Worm (Caenorhabditis elegans) whole organism, L3 larva: Measurements from ENCODE around the gene Y110A2AL.2.

Experiments
- ceh-28 ChIP-seq: fragments of 150-350 bp; optimal IDR thresholded peaks from 2 replicates; lab custom pipeline; 2014; ENCODE audit warnings: missing biosample characterization, missing genetic modification reagents, missing genetic modification characterization
- nhr-28 ChIP-seq: fragments of 150-350 bp; optimal IDR thresholded peaks from 2 replicates; lab custom pipeline; 2014; ENCODE audit warnings: missing biosample characterization, missing genetic modification characterization

ce11 chrII:2881088-2881487, 13.3 kb downstream of the Y110A2AL.2 start:
- TF ChIP-seq nhr-28 (tag; lab: Kevin White, UChicago) (no peak), ceh-28 (tag; lab: Kevin White, UChicago) (no peak)
